Worm (Caenorhabditis elegans) whole organism, L1 larva: ENCODE results near the gene C18H7.7.

Experiments
- ama-1 ChIP-seq: fragments of 150-350 bp; optimal IDR thresholded peaks from 2 replicates; lab custom pipeline; 2014
- dpl-1 ChIP-seq, 3 experiments: fragments of 150-350 bp in 2 of 3; sonication (generic microtip) in 1 of 3; optimal IDR thresholded peaks; 2 replicates each; lab custom pipeline; 2014 to 2017; ENCODE audit warnings: missing biosample characterization in 3 of 3, missing genetic modification characterization in 3 of 3, missing genetic modification reagents in 3 of 3
- lin-39 ChIP-seq: fragments of 150-350 bp; optimal IDR thresholded peaks from 2 replicates; lab custom pipeline; 2014; ENCODE audit warnings: missing biosample characterization, missing genetic modification reagents, missing genetic modification characterization
- mab-9 ChIP-seq: fragments of 200-800 bp; sonication (Bioruptor generic); IDR thresholded peaks from 2 replicates; pipeline ENCODE4 v1.3.6; 2022; ENCODE audit warnings: missing genetic modification reagents, missing genetic modification characterization, missing compliant biosample characterization
- nhr-20 ChIP-seq: sonication (generic microtip); optimal IDR thresholded peaks from 2 replicates; lab custom pipeline; 2016; ENCODE audit warnings: mild to moderate bottlenecking, missing genetic modification characterization, missing compliant biosample characterization
- nhr-237 ChIP-seq: fragments of 150-350 bp; optimal IDR thresholded peaks from 2 replicates; lab custom pipeline; 2014; ENCODE audit warnings: missing biosample characterization, missing genetic modification characterization
- skn-1 ChIP-seq: fragments of 150-350 bp; optimal IDR thresholded peaks from 2 replicates; lab custom pipeline; 2014; ENCODE audit warnings: missing biosample characterization, missing genetic modification characterization
- snpc-4 ChIP-seq: fragments of 150-350 bp; optimal IDR thresholded peaks from 2 replicates; lab custom pipeline; 2014; ENCODE audit warnings: missing biosample characterization, missing genetic modification characterization
- unc-62 ChIP-seq: fragments of 150-350 bp; optimal IDR thresholded peaks from 2 replicates; lab custom pipeline; 2014; ENCODE audit warnings: missing biosample characterization, missing genetic modification reagents, missing genetic modification characterization
- unc-98 ChIP-seq: fragments of 200-800 bp; sonication (Bioruptor generic); IDR thresholded peaks from 2 replicates; pipeline ENCODE4 v1.3.6; 2022; ENCODE audit warnings: missing genetic modification characterization, missing compliant biosample characterization

DNA sequence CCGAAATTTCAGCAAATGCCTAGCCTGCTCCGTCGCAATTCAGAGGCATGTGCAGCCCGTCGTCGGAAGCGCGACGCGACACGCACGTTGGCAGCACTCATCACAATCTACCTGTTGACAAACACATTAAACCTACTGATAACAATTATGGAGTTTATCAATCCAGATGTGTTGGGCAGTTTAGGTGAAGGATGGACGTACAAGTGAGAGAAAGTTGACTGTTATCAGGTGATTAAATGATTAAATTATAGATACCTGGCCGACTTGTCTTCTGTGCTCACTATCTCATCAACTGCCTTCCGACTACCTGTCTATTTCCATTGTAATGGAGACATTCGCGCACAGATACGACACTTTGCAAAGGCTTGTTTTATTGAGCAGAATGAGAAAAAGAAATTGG, 44.3 kb downstream of the C18H7.7 start:
- no peak for TF ChIP-seq lin-39 (tag; lab: Kevin White, UChicago)
- TF ChIP-seq ama-1 (lab: Kevin White, UChicago) = no peak
- no peak for TF ChIP-seq snpc-4 (tag; lab: Kevin White, UChicago)
- no peak for TF ChIP-seq dpl-1 (GFP tag; optimal IDR thresholded peaks at IDR 0.05; lab: Kevin White, UChicago)
- no peak for TF ChIP-seq skn-1
- no peak for TF ChIP-seq unc-62 (GFP tag; lab: Kevin White, UChicago)
- no peak for TF ChIP-seq mab-9 (GFP tag; lab: Robert Waterston, UW)
- TF ChIP-seq nhr-237 (tag; lab: Kevin White, UChicago) = no peak
- TF ChIP-seq unc-98 = no peak
- TF ChIP-seq nhr-20 (tag; lab: Kevin White, UChicago) = no peak
